Fruit fly (Drosophila melanogaster) whole organism, adult: ENCODE results near the gene SIFaR.

Experiments used
- CG11617 ChIP-seq: fragments of 200-800 bp; sonication (Bioruptor generic); optimal IDR thresholded peaks from 2 replicates; lab custom pipeline; 2017; ENCODE audit warnings: mild to moderate bottlenecking, missing biosample characterization, missing genetic modification reagents, missing genetic modification characterization
- CG12768 ChIP-seq: fragments of 200-800 bp; sonication (Bioruptor generic); optimal IDR thresholded peaks from 2 replicates; lab custom pipeline; 2017; ENCODE audit warnings: missing biosample characterization, missing genetic modification characterization, mild to moderate bottlenecking, moderate library complexity, missing genetic modification reagents
- CG14711 ChIP-seq: fragments of 200-800 bp; sonication (Bioruptor generic); optimal IDR thresholded peaks from 2 replicates; lab custom pipeline; 2018; ENCODE audit warnings: missing biosample characterization, mild to moderate bottlenecking, missing genetic modification characterization, moderate library complexity
- CG1620 ChIP-seq: fragments of 200-800 bp; sonication (Bioruptor generic); optimal IDR thresholded peaks from 2 replicates; lab custom pipeline; 2016; ENCODE audit warnings: missing biosample characterization, missing genetic modification characterization
- CG33017 ChIP-seq: fragments of 200-800 bp; sonication (Bioruptor generic); optimal IDR thresholded peaks from 2 replicates; lab custom pipeline; 2018; ENCODE audit warnings: missing biosample characterization, mild to moderate bottlenecking, missing genetic modification characterization, moderate library complexity
- CG5204 ChIP-seq: fragments of 200-800 bp; sonication (Bioruptor generic); optimal IDR thresholded peaks from 2 replicates; lab custom pipeline; 2016; ENCODE audit warnings: missing biosample characterization, missing genetic modification characterization
- CG7045 ChIP-seq: fragments of 200-800 bp; sonication (Bioruptor generic); optimal IDR thresholded peaks from 2 replicates; lab custom pipeline; 2017; ENCODE audit warnings: missing biosample characterization, mild to moderate bottlenecking, missing genetic modification characterization
- CG7101 ChIP-seq: fragments of 200-800 bp; sonication (Bioruptor generic); optimal IDR thresholded peaks from 2 replicates; lab custom pipeline; 2018; ENCODE audit warnings: missing biosample characterization, mild to moderate bottlenecking, missing genetic modification characterization, moderate library complexity
- Clk ChIP-seq: fragments of 200-800 bp; sonication (Bioruptor generic); optimal IDR thresholded peaks from 2 replicates; lab custom pipeline; 2017; ENCODE audit warnings: missing biosample characterization, missing genetic modification characterization
- Crg-1 ChIP-seq: fragments of 200-800 bp; sonication (Bioruptor generic); optimal IDR thresholded peaks from 2 replicates; lab custom pipeline; 2016; ENCODE audit warnings: missing biosample characterization, missing genetic modification characterization
- Hr96 ChIP-seq: fragments of 200-800 bp; sonication (Bioruptor generic); optimal IDR thresholded peaks from 2 replicates; lab custom pipeline; 2016; ENCODE audit warnings: missing biosample characterization, missing genetic modification characterization
- Mnt ChIP-seq: fragments of 200-800 bp; sonication (Bioruptor generic); optimal IDR thresholded peaks from 2 replicates; lab custom pipeline; 2016; ENCODE audit warnings: missing biosample characterization, mild to moderate bottlenecking, missing genetic modification characterization
- bab1 ChIP-seq: fragments of 200-800 bp; sonication (Bioruptor generic); optimal IDR thresholded peaks from 3 replicates; lab custom pipeline; 2019; ENCODE audit warnings: missing biosample characterization, mild to moderate bottlenecking, missing genetic modification characterization, moderate library complexity
- cic ChIP-seq: fragments of 200-800 bp; sonication (Bioruptor generic); optimal IDR thresholded peaks from 2 replicates; lab custom pipeline; 2017; ENCODE audit warnings: missing biosample characterization, mild to moderate bottlenecking, missing genetic modification characterization, moderate library complexity
- cnc ChIP-seq, 2 experiments: fragments of >200 bp; optimal IDR thresholded peaks; 2 replicates each; lab custom pipeline; 2017
- kay ChIP-seq: fragments of 200-800 bp; sonication (Bioruptor generic); peaks from one replicate; lab custom pipeline; 2016; ENCODE audit warnings: missing biosample characterization, missing genetic modification characterization, borderline replicate concordance
- ovo ChIP-seq: fragments of 200-800 bp; sonication (Bioruptor generic); optimal IDR thresholded peaks from 2 replicates; lab custom pipeline; 2016; ENCODE audit warnings: missing biosample characterization, missing genetic modification characterization
- pad ChIP-seq: fragments of 200-800 bp; sonication (Bioruptor generic); optimal IDR thresholded peaks from 3 replicates; lab custom pipeline; 2017; ENCODE audit warnings: missing biosample characterization, missing genetic modification characterization, mild to moderate bottlenecking, moderate library complexity, missing genetic modification reagents
- tj ChIP-seq: fragments of 200-800 bp; sonication (Bioruptor generic); optimal IDR thresholded peaks from 3 replicates; lab custom pipeline; 2017; ENCODE audit warnings: missing biosample characterization, mild to moderate bottlenecking, missing genetic modification characterization, moderate library complexity
- toe ChIP-seq: fragments of 200-800 bp; sonication (Bioruptor generic); optimal IDR thresholded peaks from 2 replicates; lab custom pipeline; 2016; ENCODE audit warnings: missing biosample characterization, missing genetic modification characterization

The SIFaR gene

dm6 chr3R:21241332-21241731 lies 52.5 kb downstream of the SIFaR start:
- TF ChIP-seq CG33017 = no peak
- TF ChIP-seq Crg-1 (GFP tag; lab: Kevin White, UChicago) = no peak
- no peak for TF ChIP-seq cic (GFP tag; lab: Kevin White, UChicago)
- no peak for TF ChIP-seq CG14711 (tag; lab: Kevin White, UChicago)
- TF ChIP-seq toe (GFP tag; lab: Kevin White, UChicago) = no peak
- no peak for TF ChIP-seq kay (GFP tag; lab: Kevin White, UChicago)
- TF ChIP-seq CG12768 = no peak
- TF ChIP-seq bab1 = no peak
- no peak for TF ChIP-seq tj (GFP tag; lab: Kevin White, UChicago)
- TF ChIP-seq Clk = no peak
- no peak for TF ChIP-seq CG11617
- no peak for TF ChIP-seq ovo
- TF ChIP-seq CG7045 (GFP tag; lab: Kevin White, UChicago) = no peak
- TF ChIP-seq Mnt (GFP tag; lab: Kevin White, UChicago) = no peak
- TF ChIP-seq cnc (optimal IDR thresholded peaks at IDR 0.05; lab: Kevin White, UChicago) = no peak
- no peak for TF ChIP-seq Hr96 (GFP tag; lab: Kevin White, UChicago)
- no peak for TF ChIP-seq CG7101 (tag; lab: Kevin White, UChicago)
- TF ChIP-seq CG1620 (GFP tag; lab: Kevin White, UChicago) = no peak
- TF ChIP-seq pad (GFP tag; lab: Kevin White, UChicago) = no peak

- TF ChIP-seq CG33017 (no peak), CG7101 (tag; lab: Kevin White, UChicago) (no peak), toe (GFP tag; lab: Kevin White, UChicago) (no peak), CG12768 (no peak), bab1 (no peak), ovo (no peak), Crg-1 (GFP tag; lab: Kevin White, UChicago) (no peak), CG5204 (GFP tag; lab: Kevin White, UChicago) (no peak)
Measured at dm6 chr3R:21237099-21237498, 56.7 kb downstream of the SIFaR start, which contains the start of gene e. e (minus strand) TSS chr3R:21237177.
